Fruit fly (Drosophila melanogaster) whole organism, wandering third instar larva: ENCODE measurements around the gene Cpr65Av.

Experiments
- Abd-B ChIP-seq: fragments of >200 bp; optimal IDR thresholded peaks from 2 replicates; lab custom pipeline; 2017; ENCODE audit warnings: missing biosample characterization, missing genetic modification characterization
- CG9705 ChIP-seq: fragments of 200-800 bp; sonication (Bioruptor generic); optimal IDR thresholded peaks from 2 replicates; lab custom pipeline; 2018; ENCODE audit warnings: missing biosample characterization, mild to moderate bottlenecking, missing genetic modification characterization
- Dfd ChIP-seq: fragments of >200 bp; optimal IDR thresholded peaks from 2 replicates; lab custom pipeline; 2017; ENCODE audit warnings: missing biosample characterization, missing genetic modification characterization
- Mio ChIP-seq: sonication (Bioruptor generic); optimal IDR thresholded peaks from 2 replicates; lab custom pipeline; 2016; ENCODE audit warnings: missing biosample characterization, missing genetic modification characterization
- OdsH ChIP-seq: fragments of 200-800 bp; sonication (Bioruptor generic); optimal IDR thresholded peaks from 2 replicates; lab custom pipeline; 2016; ENCODE audit warnings: missing biosample characterization, mild to moderate bottlenecking, missing genetic modification characterization
- brk ChIP-seq: fragments of 200-800 bp; sonication (Bioruptor generic); optimal IDR thresholded peaks from 2 replicates; lab custom pipeline; 2016; ENCODE audit warnings: missing biosample characterization, mild to moderate bottlenecking, missing genetic modification characterization
- dl ChIP-seq, 2 experiments: fragments of 175-275, 200-275 bp in 1 of 2; fragments of 200-275 bp in 1 of 2; sonication (Bioruptor generic); optimal IDR thresholded peaks; lab custom pipeline; 2018; ENCODE audit warnings: mild to moderate bottlenecking in 2 of 2, missing biosample characterization in 2 of 2, missing genetic modification characterization in 2 of 2, moderate library complexity in 2 of 2; ENCODE audit not compliant: partially characterized antibody in 2 of 2, insufficient read depth in 1 of 2
- dmrt93B ChIP-seq: fragments of 200-800 bp; sonication (Bioruptor generic); optimal IDR thresholded peaks from 2 replicates; lab custom pipeline; 2018; ENCODE audit warnings: missing biosample characterization, mild to moderate bottlenecking, missing genetic modification characterization
- dsf ChIP-seq: sonication (Bioruptor generic); optimal IDR thresholded peaks from 2 replicates; lab custom pipeline; 2016; ENCODE audit warnings: missing biosample characterization, missing genetic modification characterization, borderline replicate concordance
- ey ChIP-seq: fragments of 200-800 bp; sonication (Bioruptor generic); optimal IDR thresholded peaks from 2 replicates; lab custom pipeline; 2016; ENCODE audit warnings: missing biosample characterization, missing genetic modification characterization
- h ChIP-seq: fragments of 200-800 bp; sonication (Bioruptor generic); optimal IDR thresholded peaks from 3 replicates; lab custom pipeline; 2016; ENCODE audit warnings: missing biosample characterization, mild to moderate bottlenecking, missing genetic modification characterization
- lola ChIP-seq: fragments of >200 bp; optimal IDR thresholded peaks from 2 replicates; lab custom pipeline; 2017; ENCODE audit warnings: missing biosample characterization, missing genetic modification characterization
- pan ChIP-seq: fragments of >200 bp; optimal IDR thresholded peaks from 2 replicates; lab custom pipeline; 2017

dm6 chr3L:6129591-6129990 is 10.2 kb downstream of the Cpr65Av start:
- TF ChIP-seq ey (GFP tag; lab: Kevin White, UChicago): no peak
- TF ChIP-seq Dfd: no peak
- no peak for TF ChIP-seq Mio
- no peak for TF ChIP-seq h (GFP tag; lab: Kevin White, UChicago)
- TF ChIP-seq dmrt93B (GFP tag; lab: Kevin White, UChicago): no peak
- TF ChIP-seq brk (GFP tag; lab: Kevin White, UChicago): no peak
- TF ChIP-seq CG9705 (GFP tag; lab: Kevin White, UChicago): no peak
- no peak for TF ChIP-seq dl (GFP tag; optimal IDR thresholded peaks at IDR 0.05; lab: Kevin White, UChicago; ENCODE audit: insufficient read depth in 1 of 2, partially characterized antibody in 2 of 2)
- TF ChIP-seq pan (lab: Kevin White, UChicago): no peak
- no peak for TF ChIP-seq lola (GFP tag; lab: Kevin White, UChicago)
- TF ChIP-seq dsf (GFP tag; lab: Kevin White, UChicago): no peak
- no peak for TF ChIP-seq Abd-B (GFP tag; lab: Kevin White, UChicago)
- TF ChIP-seq OdsH: no peak
